ENCODE assay signal across 1 fruit fly cellular context in genomic region chrX:3931669-3932068, dm6.
TF ChIP-seq lines count a peak whose summit lies in the region.

No protein-coding gene starts in this region.

TF ChIP-seq in whole organism, embryonic, 481 proteins besides CTCF, POLR2A, EP300 and RAD21 (continued from another document and continues in another):
- TF ChIP-seq tgo (GFP tag; IDR thresholded peaks at IDR 0.05; lab: Robert Waterston, UW) (peak; percentile 25; the same call in 1 of the 3 replicates), CG16815 (GFP tag; optimal IDR thresholded peaks at IDR 0.05; lab: Kevin White, UChicago) (no peak), Aef1 (GFP tag; IDR thresholded peaks at IDR 0.05; lab: Robert Waterston, UW) (0 out of 3 replicates have a peak, but pooled peaks have one; percentile 11), Doc3 (GFP tag; IDR thresholded peaks at IDR 0.05; lab: Robert Waterston, UW; ENCODE audit: partially characterized antibody) (no peak), CG7786 (GFP tag; optimal IDR thresholded peaks at IDR 0.05; lab: Kevin White, UChicago) (no peak), sd (tag; optimal IDR thresholded peaks at IDR 0.05; lab: Kevin White, UChicago) (no peak), Scr (GFP tag; IDR thresholded peaks at IDR 0.05; lab: Robert Waterston, UW; ENCODE audit: partially characterized antibody) (no peak), tna (GFP tag; IDR thresholded peaks at IDR 0.05; lab: Robert Waterston, UW; ENCODE audit: partially characterized antibody) (no peak), CG13894 (tag; optimal IDR thresholded peaks at IDR 0.05; lab: Kevin White, UChicago) (no peak), CG17186 (GFP tag; optimal IDR thresholded peaks at IDR 0.05; lab: Kevin White, UChicago) (no peak), yki (optimal IDR thresholded peaks at IDR 0.05; lab: Kevin White, UChicago) (no peak), Spps (tag; optimal IDR thresholded peaks at IDR 0.05; lab: Kevin White, UChicago) (no peak), CG3281 (GFP tag; optimal IDR thresholded peaks at IDR 0.05; lab: Kevin White, UChicago) (no peak), Hey (tag; optimal IDR thresholded peaks at IDR 0.05; lab: Kevin White, UChicago) (no peak), NfI (GFP tag; optimal IDR thresholded peaks at IDR 0.05; lab: Kevin White, UChicago) (peak; percentile 21), lov (optimal IDR thresholded peaks at IDR 0.05; lab: Kevin White, UChicago) (no peak), lov (GFP tag; IDR thresholded peaks at IDR 0.05; lab: Robert Waterston, UW) (no peak), Med (GFP tag; lab: Kevin White, UChicago) (peak; percentile 68), CG12769 (tag; optimal IDR thresholded peaks at IDR 0.05; lab: Kevin White, UChicago) (peak; percentile 3), insv (GFP tag; optimal IDR thresholded peaks at IDR 0.05; lab: Kevin White, UChicago) (no peak), CG14050 (GFP tag; IDR thresholded peaks at IDR 0.05; lab: Robert Waterston, UW) (no peak), fd64A (GFP tag; optimal IDR thresholded peaks at IDR 0.05; lab: Kevin White, UChicago) (no peak), Kr (GFP tag; optimal IDR thresholded peaks at IDR 0.05; lab: Kevin White, UChicago) (no peak), Mrtf (GFP tag; IDR thresholded peaks at IDR 0.05; lab: Robert Waterston, UW) (no peak), mirr (GFP tag; optimal IDR thresholded peaks at IDR 0.05; lab: Kevin White, UChicago) (no peak), sim (GFP tag; IDR thresholded peaks at IDR 0.05; lab: Robert Waterston, UW) (no peak), Chrac-16 (GFP tag; optimal IDR thresholded peaks at IDR 0.05; lab: Kevin White, UChicago) (no peak), sisA (GFP tag; IDR thresholded peaks at IDR 0.05; lab: Robert Waterston, UW) (peak; percentile 49), lilli (GFP tag; optimal IDR thresholded peaks at IDR 0.05; lab: Kevin White, UChicago) (no peak), CoRest (tag; optimal IDR thresholded peaks at IDR 0.05; lab: Kevin White, UChicago) (peak; percentile 17), CG2875 (GFP tag; optimal IDR thresholded peaks at IDR 0.05; lab: Kevin White, UChicago) (no peak), CG33557 (GFP tag; optimal IDR thresholded peaks at IDR 0.05; lab: Kevin White, UChicago) (no peak), CG1024 (GFP tag; IDR thresholded peaks at IDR 0.05; lab: Robert Waterston, UW) (no peak), Rfx (GFP tag; IDR thresholded peaks at IDR 0.05; lab: Robert Waterston, UW) (no peak), CG15696 (tag; optimal IDR thresholded peaks at IDR 0.05; lab: Kevin White, UChicago) (no peak), CG12942 (GFP tag; optimal IDR thresholded peaks at IDR 0.05; lab: Kevin White, UChicago) (no peak), aop (GFP tag; IDR thresholded peaks at IDR 0.05; lab: Robert Waterston, UW) (no peak), cwo (GFP tag; optimal IDR thresholded peaks at IDR 0.05; lab: Kevin White, UChicago) (no peak), Bgb (GFP tag; IDR thresholded peaks at IDR 0.05; lab: Robert Waterston, UW; ENCODE audit: partially characterized antibody) (no peak), so (GFP tag; IDR thresholded peaks at IDR 0.05; lab: Robert Waterston, UW) (no peak), Dll (GFP tag; IDR thresholded peaks at IDR 0.05; lab: Robert Waterston, UW; ENCODE audit: partially characterized antibody) (no peak), Oli (tag; optimal IDR thresholded peaks at IDR 0.05; lab: Kevin White, UChicago) (peak; percentile 39), CG15514 (GFP tag; optimal IDR thresholded peaks at IDR 0.05; lab: Kevin White, UChicago) (peak; percentile 24), Fer3 (tag; optimal IDR thresholded peaks at IDR 0.05; lab: Kevin White, UChicago) (no peak), CG6689 (GFP tag; IDR thresholded peaks at IDR 0.05; lab: Robert Waterston, UW) (peak; percentile 42; the same call in 1 of the 2 replicates), Sry-δ (GFP tag; optimal IDR thresholded peaks at IDR 0.05; lab: Kevin White, UChicago) (no peak), CG7745 (tag; optimal IDR thresholded peaks at IDR 0.05; lab: Kevin White, UChicago) (no peak), Oaz (GFP tag; IDR thresholded peaks at IDR 0.05; lab: Robert Waterston, UW) (no peak), shn (GFP tag; optimal IDR thresholded peaks at IDR 0.05; lab: Kevin White, UChicago) (no peak), CG8944 (GFP tag; optimal IDR thresholded peaks at IDR 0.05; lab: Kevin White, UChicago) (no peak), Pdp1 (GFP tag; optimal IDR thresholded peaks at IDR 0.05; lab: Kevin White, UChicago) (no peak), hkb (optimal IDR thresholded peaks at IDR 0.05; lab: Kevin White, UChicago) (no peak), hkb (GFP tag; IDR thresholded peaks at IDR 0.05; lab: Robert Waterston, UW) (peak; percentile 52; the same call in 1 of the 2 replicates), GATAe (GFP tag; conservative IDR thresholded peaks at IDR 0.05; lab: Robert Waterston, UW) (no peak), NC2α (GFP tag; optimal IDR thresholded peaks at IDR 0.05; lab: Kevin White, UChicago) (no peak), CG31441 (GFP tag; IDR thresholded peaks at IDR 0.05; lab: Robert Waterston, UW) (peak; percentile 45), ssp (GFP tag; IDR thresholded peaks at IDR 0.05; lab: Robert Waterston, UW) (no peak), CG4820 (GFP tag; optimal IDR thresholded peaks at IDR 0.05; lab: Kevin White, UChicago) (peak; percentile 5), ara (GFP tag; IDR thresholded peaks at IDR 0.05; lab: Robert Waterston, UW) (no peak), Hmx (GFP tag; optimal IDR thresholded peaks at IDR 0.05; lab: Kevin White, UChicago) (no peak), CG14860 (GFP tag; IDR thresholded peaks at IDR 0.05; lab: Robert Waterston, UW; ENCODE audit: partially characterized antibody) (no peak), CG32772 (GFP tag; IDR thresholded peaks at IDR 0.05; lab: Robert Waterston, UW) (no peak), nmo (GFP tag; optimal IDR thresholded peaks at IDR 0.05; lab: Kevin White, UChicago) (peak; percentile 28), ATbp (GFP tag; optimal IDR thresholded peaks at IDR 0.05; lab: Kevin White, UChicago) (peak; percentile 13), CG12219 (GFP tag; optimal IDR thresholded peaks at IDR 0.05; lab: Kevin White, UChicago) (no peak), dm (GFP tag; optimal IDR thresholded peaks at IDR 0.05; lab: Kevin White, UChicago) (no peak), wor (GFP tag; IDR thresholded peaks at IDR 0.05; lab: Robert Waterston, UW) (no peak), D19B (GFP tag; optimal IDR thresholded peaks at IDR 0.05; lab: Kevin White, UChicago) (no peak), Six4 (GFP tag; optimal IDR thresholded peaks at IDR 0.05; lab: Kevin White, UChicago) (no peak), CG10321 (GFP tag; IDR thresholded peaks at IDR 0.05; lab: Robert Waterston, UW) (no peak), fd102C (GFP tag; optimal IDR thresholded peaks at IDR 0.05; lab: Kevin White, UChicago) (no peak), CG17361 (GFP tag; IDR thresholded peaks at IDR 0.05; lab: Robert Waterston, UW) (0 out of 3 replicates have a peak, but pooled peaks have one; percentile 23), CG18764 (GFP tag; optimal IDR thresholded peaks at IDR 0.05; lab: Kevin White, UChicago) (no peak), CG13775 (GFP tag; optimal IDR thresholded peaks at IDR 0.05; lab: Kevin White, UChicago) (no peak), Dp (GFP tag; optimal IDR thresholded peaks at IDR 0.05; lab: Kevin White, UChicago) (no peak), CG12391 (tag; optimal IDR thresholded peaks at IDR 0.05; lab: Kevin White, UChicago) (no peak), luna (GFP tag; optimal IDR thresholded peaks at IDR 0.05; lab: Kevin White, UChicago) (no peak), CG1602 (GFP tag; optimal IDR thresholded peaks at IDR 0.05; lab: Kevin White, UChicago) (no peak), CG1647 (GFP tag; optimal IDR thresholded peaks at IDR 0.05; lab: Kevin White, UChicago) (no peak), oc (tag; optimal IDR thresholded peaks at IDR 0.05; lab: Kevin White, UChicago) (no peak), Dip3 (GFP tag; optimal IDR thresholded peaks at IDR 0.05; lab: Kevin White, UChicago) (no peak), CG5245 (GFP tag; optimal IDR thresholded peaks at IDR 0.05; lab: Kevin White, UChicago) (no peak), HLHmδ (GFP tag; optimal IDR thresholded peaks at IDR 0.05; lab: Kevin White, UChicago) (no peak), CG4707 (GFP tag; optimal IDR thresholded peaks at IDR 0.05; lab: Kevin White, UChicago) (no peak), lbe (GFP tag; optimal IDR thresholded peaks at IDR 0.05; lab: Kevin White, UChicago) (no peak), Nf-YA (GFP tag; IDR thresholded peaks at IDR 0.05; lab: Robert Waterston, UW) (no peak), CG11085 (GFP tag; IDR thresholded peaks at IDR 0.05; lab: Robert Waterston, UW) (no peak), CG6813 (GFP tag; optimal IDR thresholded peaks at IDR 0.05; lab: Kevin White, UChicago) (no peak), CG10979 (tag; optimal IDR thresholded peaks at IDR 0.05; lab: Kevin White, UChicago) (peak; percentile 35), HHEX (GFP tag; optimal IDR thresholded peaks at IDR 0.05; lab: Kevin White, UChicago) (no peak), CG17328 (GFP tag; IDR thresholded peaks at IDR 0.05; lab: Robert Waterston, UW) (no peak), ken (GFP tag; IDR thresholded peaks at IDR 0.05; lab: Robert Waterston, UW) (0 out of 3 replicates have a peak, but pooled peaks have one; percentile 24), gem (tag; optimal IDR thresholded peaks at IDR 0.05; lab: Kevin White, UChicago) (peak; percentile 55), HmgD (GFP tag; optimal IDR thresholded peaks at IDR 0.05; lab: Kevin White, UChicago) (no peak), NC2β (GFP tag; optimal IDR thresholded peaks at IDR 0.05; lab: Kevin White, UChicago) (no peak), en (GFP tag; optimal IDR thresholded peaks at IDR 0.05; lab: Kevin White, UChicago) (no peak), CG32532 (GFP tag; IDR thresholded peaks at IDR 0.05; lab: Robert Waterston, UW) (no peak; the same call in 1 of the 2 replicates), Hsf (GFP tag; optimal IDR thresholded peaks at IDR 0.05; lab: Kevin White, UChicago) (no peak), dati (GFP tag; IDR thresholded peaks at IDR 0.05; lab: Robert Waterston, UW) (no peak), twi (tag; optimal IDR thresholded peaks at IDR 0.05; lab: Kevin White, UChicago) (no peak), h (optimal IDR thresholded peaks at IDR 0.05; lab: Kevin White, UChicago) (no peak), CG1233 (GFP tag; optimal IDR thresholded peaks at IDR 0.05; lab: Kevin White, UChicago) (no peak), CG10431 (GFP tag; optimal IDR thresholded peaks at IDR 0.05; lab: Kevin White, UChicago) (no peak), CG14441 (GFP tag; IDR thresholded peaks at IDR 0.05; lab: Robert Waterston, UW) (no peak), CG16813 (GFP tag; IDR thresholded peaks at IDR 0.05; lab: Robert Waterston, UW; ENCODE audit: partially characterized antibody) (no peak), ham (GFP tag; IDR thresholded peaks at IDR 0.05; lab: Robert Waterston, UW) (no peak), CG2199 (GFP tag; IDR thresholded peaks at IDR 0.05; lab: Robert Waterston, UW) (no peak), corto (GFP tag; optimal IDR thresholded peaks at IDR 0.05; lab: Kevin White, UChicago) (no peak), crol (GFP tag; IDR thresholded peaks at IDR 0.05; lab: Robert Waterston, UW) (no peak), hbn (GFP tag; IDR thresholded peaks at IDR 0.05; lab: Robert Waterston, UW; ENCODE audit: partially characterized antibody) (no peak), CG3995 (GFP tag; optimal IDR thresholded peaks at IDR 0.05; lab: Kevin White, UChicago) (no peak), CG33213 (GFP tag; optimal IDR thresholded peaks at IDR 0.05; lab: Kevin White, UChicago) (no peak), CG7556 (GFP tag; optimal IDR thresholded peaks at IDR 0.05; lab: Kevin White, UChicago) (no peak), Hr51 (GFP tag; optimal IDR thresholded peaks at IDR 0.05; lab: Kevin White, UChicago) (peak in 1 of 2 experiments; percentile 20), CG13624 (GFP tag; optimal IDR thresholded peaks at IDR 0.05; lab: Kevin White, UChicago) (no peak), CG1603 (tag; optimal IDR thresholded peaks at IDR 0.05; lab: Kevin White, UChicago) (peak; percentile 44), cg (GFP tag; optimal IDR thresholded peaks at IDR 0.05; lab: Kevin White, UChicago) (no peak), Hand (GFP tag; optimal IDR thresholded peaks at IDR 0.05; lab: Kevin White, UChicago) (no peak), Dfd (GFP tag; optimal IDR thresholded peaks at IDR 0.05; lab: Kevin White, UChicago) (no peak), CG4404 (GFP tag; IDR thresholded peaks at IDR 0.05; lab: Robert Waterston, UW) (no peak), knrl (GFP tag; IDR thresholded peaks at IDR 0.05; lab: Robert Waterston, UW; ENCODE audit: partially characterized antibody) (no peak), CG14965 (GFP tag; optimal IDR thresholded peaks at IDR 0.05; lab: Kevin White, UChicago; ENCODE audit: borderline replicate concordance) (no peak), Xrp1 (GFP tag; IDR thresholded peaks at IDR 0.05; lab: Robert Waterston, UW) (peak; percentile 21; the same call in 1 of the 2 replicates), slou (GFP tag; optimal IDR thresholded peaks at IDR 0.05; lab: Kevin White, UChicago) (no peak), ci (GFP tag; IDR thresholded peaks at IDR 0.05; lab: Robert Waterston, UW) (no peak), ftz-f1 (GFP tag; optimal IDR thresholded peaks at IDR 0.05; lab: Kevin White, UChicago) (no peak), HLH54F (GFP tag; optimal IDR thresholded peaks at IDR 0.05; lab: Kevin White, UChicago) (no peak), CG1792 (GFP tag; optimal IDR thresholded peaks at IDR 0.05; lab: Kevin White, UChicago) (no peak), pfk (GFP tag; optimal IDR thresholded peaks at IDR 0.05; lab: Kevin White, UChicago) (no peak), da (GFP tag; optimal IDR thresholded peaks at IDR 0.05; lab: Kevin White, UChicago) (no peak), trem (tag; optimal IDR thresholded peaks at IDR 0.05; lab: Kevin White, UChicago) (no peak), CG11696 (GFP tag; IDR thresholded peaks at IDR 0.05; lab: Robert Waterston, UW) (no peak), gro (GFP tag; optimal IDR thresholded peaks at IDR 0.05; lab: Kevin White, UChicago) (no peak), Sox102F (GFP tag; optimal IDR thresholded peaks at IDR 0.05; lab: Kevin White, UChicago) (peak; percentile 44), CG8924 (tag; optimal IDR thresholded peaks at IDR 0.05; lab: Kevin White, UChicago) (peak; percentile 13), E2f1 (GFP tag; IDR thresholded peaks at IDR 0.05; lab: Robert Waterston, UW) (no peak), danr (GFP tag; IDR thresholded peaks at IDR 0.05; lab: Robert Waterston, UW) (no peak), inv (GFP tag; IDR thresholded peaks at IDR 0.05; lab: Robert Waterston, UW; ENCODE audit: partially characterized antibody) (no peak)
